Worm (Caenorhabditis elegans) whole organism, L4 larva: ENCODE results near the gene oac-1.
A peak's percentile ranks its signal among the peaks of the same experiment; 100 is the strongest.

Experiments used
- F49E8.2 ChIP-seq: sonication (generic microtip); optimal IDR thresholded peaks from 2 replicates; lab custom pipeline; 2016; ENCODE audit warnings: missing compliant biosample characterization, mild to moderate bottlenecking, missing genetic modification characterization, borderline replicate concordance
- T26A8.4 ChIP-seq: fragments of 200-800 bp; sonication (Bioruptor generic); IDR thresholded peaks from 2 replicates; pipeline ENCODE4 v1.3.6; 2022; ENCODE audit warnings: missing genetic modification characterization, missing compliant biosample characterization
- Y48G9A.11 ChIP-seq: fragments of 200-800 bp; sonication (Bioruptor generic); IDR thresholded peaks from 2 replicates; pipeline ENCODE4 v1.3.6; 2022; ENCODE audit warnings: missing genetic modification reagents, missing genetic modification characterization, missing compliant biosample characterization
- Y75B8A.6 ChIP-seq: fragments of 200-800 bp; sonication (Bioruptor generic); IDR thresholded peaks from 2 replicates; pipeline ENCODE4 v1.3.6; 2022; ENCODE audit warnings: missing genetic modification reagents, missing genetic modification characterization, missing compliant biosample characterization
- arid-1 ChIP-seq: fragments of 200-800 bp; sonication (Bioruptor generic); conservative IDR thresholded peaks from 2 replicates; pipeline ENCODE4 v1.3.6; 2022; ENCODE audit warnings: missing genetic modification reagents, missing genetic modification characterization, missing compliant biosample characterization
- ceh-20 ChIP-seq: fragments of 200-800 bp; sonication (Bioruptor generic); IDR thresholded peaks from 2 replicates; pipeline ENCODE4 v1.3.6; 2022; ENCODE audit warnings: missing genetic modification reagents, missing genetic modification characterization, missing compliant biosample characterization
- ces-1 ChIP-seq: fragments of 150-350 bp; sonication (generic microtip); optimal IDR thresholded peaks from 4 replicates; lab custom pipeline; 2014; ENCODE audit warnings: missing biosample characterization, missing genetic modification reagents, missing genetic modification characterization
- ctbp-1 ChIP-seq: fragments of 200-800 bp; sonication (Bioruptor generic); IDR thresholded peaks from 2 replicates; pipeline ENCODE4 v1.3.6; 2022; ENCODE audit warnings: missing genetic modification reagents, missing genetic modification characterization, missing compliant biosample characterization
- daf-12 ChIP-seq: fragments of 150-350 bp; optimal IDR thresholded peaks from 2 replicates; lab custom pipeline; 2014; ENCODE audit warnings: missing biosample characterization, missing genetic modification reagents, missing genetic modification characterization
- daf-16 ChIP-seq, 3 experiments: sonication (generic microtip); optimal IDR thresholded peaks; 2 replicates each; lab custom pipeline; 2016 to 2017; ENCODE audit warnings: missing genetic modification characterization in 3 of 3, missing genetic modification reagents in 3 of 3, mild to moderate bottlenecking in 2 of 3, missing compliant biosample characterization in 2 of 3, missing biosample characterization in 1 of 3, moderate library complexity in 1 of 3
- dmd-6 ChIP-seq: fragments of 200-800 bp; sonication (Bioruptor generic); IDR thresholded peaks from 2 replicates; pipeline ENCODE4 v1.3.6; 2022; ENCODE audit warnings: missing genetic modification reagents, missing genetic modification characterization, missing compliant biosample characterization
- fos-1 ChIP-seq: fragments of 150-350 bp; optimal IDR thresholded peaks from 2 replicates; lab custom pipeline; 2014; ENCODE audit warnings: missing biosample characterization, missing genetic modification characterization
- hlh-11 ChIP-seq: fragments of 200-800 bp; sonication (Bioruptor generic); optimal IDR thresholded peaks from 2 replicates; lab custom pipeline; 2018; ENCODE audit warnings: mild to moderate bottlenecking, missing genetic modification characterization, missing compliant biosample characterization
- hlh-30 ChIP-seq: sonication (generic microtip); optimal IDR thresholded peaks from 2 replicates; lab custom pipeline; 2017; ENCODE audit warnings: antibody characterized with exemption, mild to moderate bottlenecking, missing genetic modification characterization, missing compliant biosample characterization; ENCODE audit not compliant: insufficient read depth
- hmg-1.1 ChIP-seq: fragments of 200-800 bp; sonication (Bioruptor generic); IDR thresholded peaks from 2 replicates; pipeline ENCODE4 v1.3.6; 2022; ENCODE audit warnings: missing genetic modification reagents, missing genetic modification characterization, missing compliant biosample characterization
- lim-7 ChIP-seq: fragments of 200-800 bp; sonication (Bioruptor generic); IDR thresholded peaks from 2 replicates; pipeline ENCODE4 v1.3.6; 2022; ENCODE audit warnings: missing genetic modification characterization, missing compliant biosample characterization
- lin-13 ChIP-seq: fragments of 150-350 bp; optimal IDR thresholded peaks from 2 replicates; lab custom pipeline; 2014; ENCODE audit warnings: missing biosample characterization, missing genetic modification reagents, missing genetic modification characterization
- lin-15B ChIP-seq: fragments of 150-350 bp; sonication (generic microtip); optimal IDR thresholded peaks from 3 replicates; lab custom pipeline; 2014; ENCODE audit warnings: missing biosample characterization, missing genetic modification characterization
- lin-38 ChIP-seq: fragments of 200-800 bp; sonication (Bioruptor generic); IDR thresholded peaks from 2 replicates; pipeline ENCODE4 v1.3.6; 2022; ENCODE audit warnings: missing genetic modification reagents, missing genetic modification characterization, missing compliant biosample characterization
- lir-3 ChIP-seq: sonication (generic microtip); optimal IDR thresholded peaks from 2 replicates; lab custom pipeline; 2016; ENCODE audit warnings: mild to moderate bottlenecking, missing genetic modification characterization, missing compliant biosample characterization
- madf-5 ChIP-seq, 2 experiments: fragments of 200-800 bp; sonication (Bioruptor generic); IDR thresholded peaks; 2 replicates each; pipeline ENCODE4 v1.3.6; 2022; ENCODE audit warnings: missing compliant biosample characterization in 2 of 2, missing genetic modification characterization in 2 of 2
- mdt-29 ChIP-seq: fragments of 200-800 bp; sonication (Bioruptor generic); IDR thresholded peaks from 2 replicates; pipeline ENCODE4 v1.3.6; 2022; ENCODE audit warnings: missing genetic modification reagents, missing genetic modification characterization, missing compliant biosample characterization
- mep-1 ChIP-seq: fragments of 150-350 bp; sonication (generic microtip); optimal IDR thresholded peaks from 3 replicates; lab custom pipeline; 2014; ENCODE audit warnings: missing biosample characterization, missing genetic modification characterization
- mxl-2 ChIP-seq: fragments of 200-800 bp; sonication (Bioruptor generic); conservative IDR thresholded peaks from 2 replicates; pipeline ENCODE4 v1.3.6; 2022; ENCODE audit warnings: missing genetic modification reagents, missing genetic modification characterization, missing compliant biosample characterization
- mxl-3 ChIP-seq: fragments of 200-800 bp; sonication (Bioruptor generic); optimal IDR thresholded peaks from 2 replicates; lab custom pipeline; 2018; ENCODE audit warnings: mild to moderate bottlenecking, missing genetic modification characterization, missing compliant biosample characterization
- nhr-111 ChIP-seq: fragments of 200-800 bp; sonication (Bioruptor generic); optimal IDR thresholded peaks from 2 replicates; lab custom pipeline; 2018; ENCODE audit warnings: mild to moderate bottlenecking, missing genetic modification characterization, missing compliant biosample characterization
- nhr-237 ChIP-seq: sonication (generic microtip); optimal IDR thresholded peaks from 2 replicates; lab custom pipeline; 2017; ENCODE audit warnings: missing biosample characterization, missing genetic modification characterization
- nhr-25 ChIP-seq: sonication (generic microtip); optimal IDR thresholded peaks from 2 replicates; lab custom pipeline; 2017; ENCODE audit warnings: missing genetic modification characterization, mild to moderate bottlenecking, missing compliant biosample characterization, antibody characterized with exemption, moderate library complexity, borderline replicate concordance; ENCODE audit not compliant: insufficient read depth
- nhr-28 ChIP-seq: fragments of 150-350 bp; optimal IDR thresholded peaks from 2 replicates; lab custom pipeline; 2014; ENCODE audit warnings: missing biosample characterization, missing genetic modification characterization
- nhr-41 ChIP-seq: fragments of 200-800 bp; sonication (Bioruptor generic); IDR thresholded peaks from 2 replicates; pipeline ENCODE4 v1.3.6; 2022; ENCODE audit warnings: missing genetic modification reagents, missing genetic modification characterization, missing compliant biosample characterization
- nhr-42 ChIP-seq: fragments of 200-800 bp; sonication (Bioruptor generic); IDR thresholded peaks from 2 replicates; pipeline ENCODE4 v1.3.6; 2022; ENCODE audit warnings: missing genetic modification characterization, missing compliant biosample characterization
- nhr-48 ChIP-seq: sonication (generic microtip); optimal IDR thresholded peaks from 2 replicates; lab custom pipeline; 2016; ENCODE audit warnings: mild to moderate bottlenecking, missing genetic modification characterization, missing compliant biosample characterization
- nhr-77 ChIP-seq: fragments of 150-350 bp; optimal IDR thresholded peaks from 2 replicates; lab custom pipeline; 2014; ENCODE audit warnings: missing biosample characterization, missing genetic modification characterization
- pha-4 ChIP-seq, 2 experiments: fragments of 150-350 bp in 1 of 2; fragments of 200-800 bp in 1 of 2; sonication (Bioruptor generic) in 1 of 2; IDR thresholded peaks in 1 of 2; optimal IDR thresholded peaks in 1 of 2; 2 replicates each; pipeline versions ENCODE4 v1.3.6 to Lab custom; 2014 to 2022; ENCODE audit warnings: missing genetic modification characterization in 2 of 2, missing genetic modification reagents in 2 of 2, missing biosample characterization in 1 of 2, missing compliant biosample characterization in 1 of 2
- php-3 ChIP-seq: fragments of 200-800 bp; sonication (Bioruptor generic); IDR thresholded peaks from 2 replicates; pipeline ENCODE4 v1.3.6; 2022; ENCODE audit warnings: missing genetic modification reagents, missing genetic modification characterization, missing compliant biosample characterization
- saeg-2 ChIP-seq: fragments of 200-800 bp; sonication (Bioruptor generic); IDR thresholded peaks from 2 replicates; pipeline ENCODE4 v1.3.6; 2022; ENCODE audit warnings: missing genetic modification reagents, missing genetic modification characterization, missing compliant biosample characterization
- snpc-1.2 ChIP-seq: fragments of 200-800 bp; sonication (Bioruptor generic); IDR thresholded peaks from 2 replicates; pipeline ENCODE4 v1.3.6; 2022; ENCODE audit warnings: missing genetic modification reagents, missing genetic modification characterization, missing compliant biosample characterization
- unc-130 ChIP-seq: sonication (generic microtip); optimal IDR thresholded peaks from 2 replicates; lab custom pipeline; 2016; ENCODE audit warnings: missing genetic modification reagents, missing genetic modification characterization, missing compliant biosample characterization
- zag-1 ChIP-seq: fragments of 150-350 bp; optimal IDR thresholded peaks from 2 replicates; lab custom pipeline; 2014; ENCODE audit warnings: missing biosample characterization, missing genetic modification characterization
- zfp-2 ChIP-seq: sonication (generic microtip); optimal IDR thresholded peaks from 2 replicates; lab custom pipeline; 2016; ENCODE audit warnings: mild to moderate bottlenecking, missing genetic modification characterization, missing compliant biosample characterization
- zfp-3 ChIP-seq: fragments of 200-800 bp; sonication (Bioruptor generic); conservative IDR thresholded peaks from 2 replicates; pipeline ENCODE4 v1.3.6; 2022; ENCODE audit warnings: missing genetic modification reagents, missing genetic modification characterization, missing compliant biosample characterization
- zip-11 ChIP-seq: fragments of 200-800 bp; sonication (Bioruptor generic); IDR thresholded peaks from 2 replicates; pipeline ENCODE4 v1.3.6; 2022; ENCODE audit warnings: missing genetic modification characterization, missing compliant biosample characterization

The oac-1 gene

ce11 chrV:19527565-19527964 is 28.2 kb downstream of the oac-1 start (continued):
- TF ChIP-seq hlh-11 (peak; percentile 98), mxl-2 (GFP tag; lab: Robert Waterston, UW) (peak; percentile 89), fos-1 (tag; lab: Kevin White, UChicago) (no peak), saeg-2 (GFP tag; lab: Robert Waterston, UW) (peak; percentile 79), nhr-41 (peak; percentile 75; the same call in 1 of the 2 replicates), daf-16 (GFP tag; optimal IDR thresholded peaks at IDR 0.05; lab: Kevin White, UChicago) (peak in 1 of 2 experiments; percentile 59), daf-16 (tag; optimal IDR thresholded peaks at IDR 0.05; lab: Kevin White, UChicago) (peak; percentile 98), mdt-29 (GFP tag; lab: Robert Waterston, UW) (peak; percentile 59), T26A8.4 (GFP tag; lab: Robert Waterston, UW) (peak; percentile 16; the same call in 1 of the 2 replicates), ceh-20 (GFP tag; lab: Robert Waterston, UW) (peak; percentile 97), php-3 (GFP tag; lab: Robert Waterston, UW) (peak; percentile 100), nhr-237 (tag; lab: Kevin White, UChicago) (no peak), lin-13 (GFP tag; lab: Kevin White, UChicago) (no peak)

ce11 chrV:19526197-19526596 is 29.6 kb downstream of the oac-1 start:
- TF ChIP-seq dmd-6 (GFP tag; lab: Robert Waterston, UW): peak; percentile 33
- no peak for TF ChIP-seq arid-1 (GFP tag; lab: Robert Waterston, UW)
- TF ChIP-seq ceh-20 (GFP tag; lab: Robert Waterston, UW): 0 out of 2 replicates have a peak, but pooled peaks have one; percentile 16
- TF ChIP-seq nhr-25 (tag; lab: Kevin White, UChicago): no peak
- no peak for TF ChIP-seq ctbp-1 (GFP tag; lab: Robert Waterston, UW)
- no peak for TF ChIP-seq F49E8.2 (tag; lab: Kevin White, UChicago)
- TF ChIP-seq ces-1 (GFP tag; lab: Kevin White, UChicago): no peak
- peak; percentile 6 for TF ChIP-seq hlh-30 (tag; lab: Kevin White, UChicago)
- TF ChIP-seq zfp-2: no peak
- TF ChIP-seq nhr-111 (GFP tag; lab: Kevin White, UChicago): no peak
- TF ChIP-seq madf-5 (GFP tag; IDR thresholded peaks at IDR 0.05; lab: Robert Waterston, UW): no peak

- TF ChIP-seq ceh-20 (GFP tag; lab: Robert Waterston, UW): no peak; the same call in 1 of the 2 replicates
- TF ChIP-seq zag-1: no peak
- 0 out of 2 replicates have a peak, but pooled peaks have one; percentile 28 for TF ChIP-seq mxl-2 (GFP tag; lab: Robert Waterston, UW)
- no peak for TF ChIP-seq nhr-41
- 0 out of 2 replicates have a peak, but pooled peaks have one; percentile 58 for TF ChIP-seq nhr-42 (GFP tag; lab: Robert Waterston, UW)
- TF ChIP-seq mxl-3: peak; percentile 82
- no peak for TF ChIP-seq daf-16 (GFP tag; optimal IDR thresholded peaks at IDR 0.05; lab: Kevin White, UChicago)
- peak; percentile 55 for TF ChIP-seq daf-16 (tag; optimal IDR thresholded peaks at IDR 0.05; lab: Kevin White, UChicago)
- peak; percentile 80 for TF ChIP-seq hlh-11
- no peak for TF ChIP-seq zip-11 (GFP tag; lab: Robert Waterston, UW)
- no peak for TF ChIP-seq T26A8.4 (GFP tag; lab: Robert Waterston, UW)
- no peak for TF ChIP-seq lir-3 (tag; lab: Kevin White, UChicago)
- no peak for TF ChIP-seq lim-7 (GFP tag; lab: Robert Waterston, UW)
- TF ChIP-seq daf-12 (tag; lab: Kevin White, UChicago): no peak
- no peak for TF ChIP-seq madf-5 (GFP tag; IDR thresholded peaks at IDR 0.05; lab: Robert Waterston, UW)
- TF ChIP-seq unc-130: no peak
- no peak for TF ChIP-seq saeg-2 (GFP tag; lab: Robert Waterston, UW)
- no peak for TF ChIP-seq lin-38 (GFP tag; lab: Robert Waterston, UW)
- peak; percentile 58 for TF ChIP-seq nhr-48 (tag; lab: Kevin White, UChicago)
- TF ChIP-seq php-3 (GFP tag; lab: Robert Waterston, UW): 0 out of 2 replicates have a peak, but pooled peaks have one; percentile 35
- TF ChIP-seq nhr-28: peak; percentile 71
- TF ChIP-seq Y48G9A.11 (GFP tag; lab: Robert Waterston, UW): no peak
- TF ChIP-seq pha-4 (GFP tag; IDR thresholded peaks at IDR 0.05; lab: Robert Waterston, UW): no peak
- no peak for TF ChIP-seq pha-4 (tag; optimal IDR thresholded peaks at IDR 0.05; lab: Kevin White, UChicago)
- TF ChIP-seq hmg-1.1 (GFP tag; lab: Robert Waterston, UW): 0 out of 2 replicates have a peak, but pooled peaks have one; percentile 37
- no peak for TF ChIP-seq lin-15B
- peak; percentile 31 for TF ChIP-seq mep-1 (tag; lab: Kevin White, UChicago)
- TF ChIP-seq zfp-3 (GFP tag; lab: Robert Waterston, UW): no peak
- no peak for TF ChIP-seq Y75B8A.6 (GFP tag; lab: Robert Waterston, UW)
- TF ChIP-seq snpc-1.2 (GFP tag; lab: Robert Waterston, UW): no peak
- no peak for TF ChIP-seq nhr-25 (tag; lab: Kevin White, UChicago)
- peak; percentile 19 for TF ChIP-seq nhr-77 (tag; lab: Kevin White, UChicago)
- peak; percentile 64 for TF ChIP-seq dmd-6 (GFP tag; lab: Robert Waterston, UW)
These were observed 31.2 kb downstream of the oac-1 start for ce11 chrV:19524569-19524968.
